Fruit fly (Drosophila melanogaster) whole organism, embryonic: ENCODE measurements around the gene tws.

Experiments used
- Awh ChIP-seq: fragments of 200-800 bp; sonication (Bioruptor generic); IDR thresholded peaks from 2 replicates; pipeline ENCODE4, ENCODE4 v1.3.6; 2022; ENCODE audit warnings: missing biosample characterization, missing genetic modification characterization
- CG10274 ChIP-seq: fragments of 200-800 bp; sonication (Bioruptor generic); optimal IDR thresholded peaks from 3 replicates; lab custom pipeline; 2017; ENCODE audit warnings: missing biosample characterization, mild to moderate bottlenecking, missing genetic modification characterization
- CG10321 ChIP-seq: fragments of 200-800 bp; sonication (Bioruptor generic); IDR thresholded peaks from 2 replicates; pipeline ENCODE4 v1.3.6; 2022; ENCODE audit warnings: missing biosample characterization, missing genetic modification characterization
- CG11456 ChIP-seq: fragments of 200-800 bp; sonication (Bioruptor generic); IDR thresholded peaks from 3 replicates; pipeline ENCODE4 v1.3.6; 2022; ENCODE audit warnings: missing biosample characterization, missing genetic modification characterization
- CG12769 ChIP-seq: fragments of 200-800 bp; sonication (Bioruptor generic); optimal IDR thresholded peaks from 2 replicates; lab custom pipeline; 2019; ENCODE audit warnings: missing biosample characterization, mild to moderate bottlenecking, missing genetic modification characterization, moderate library complexity
- CG13894 ChIP-seq: fragments of 200-800 bp; sonication (Bioruptor generic); optimal IDR thresholded peaks from 3 replicates; lab custom pipeline; 2018; ENCODE audit warnings: missing biosample characterization, mild to moderate bottlenecking, missing genetic modification characterization, moderate library complexity
- CG14965 ChIP-seq: fragments of 200-800 bp; sonication (Bioruptor generic); optimal IDR thresholded peaks from 2 replicates; lab custom pipeline; 2016; ENCODE audit warnings: missing biosample characterization, missing genetic modification characterization, borderline replicate concordance
- CG15601 ChIP-seq: fragments of 200-800 bp; sonication (Bioruptor generic); optimal IDR thresholded peaks from 3 replicates; lab custom pipeline; 2019; ENCODE audit warnings: missing biosample characterization, mild to moderate bottlenecking, missing genetic modification characterization, moderate library complexity
- CG16813 ChIP-seq: fragments of 200-800 bp; sonication (Bioruptor generic); IDR thresholded peaks from 3 replicates; pipeline ENCODE4 v1.3.6; 2022; ENCODE audit warnings: missing biosample characterization, missing genetic modification characterization; ENCODE audit not compliant: partially characterized antibody
- CG17328 ChIP-seq: fragments of 200-800 bp; sonication (Bioruptor generic); IDR thresholded peaks from 2 replicates; pipeline ENCODE4 v1.3.6; 2022; ENCODE audit warnings: missing biosample characterization, missing genetic modification characterization
- CG17802 ChIP-seq: fragments of 200-800 bp; sonication (Bioruptor generic); optimal IDR thresholded peaks from 2 replicates; lab custom pipeline; 2018; ENCODE audit warnings: missing biosample characterization, mild to moderate bottlenecking, missing genetic modification characterization, moderate library complexity
- CG2129 ChIP-seq: fragments of 200-800 bp; sonication (Bioruptor generic); IDR thresholded peaks from 2 replicates; pipeline ENCODE4 v1.3.6; 2022; ENCODE audit warnings: missing biosample characterization, missing genetic modification characterization; ENCODE audit not compliant: partially characterized antibody
- CG2875 ChIP-seq: fragments of 200-800 bp; sonication (Bioruptor generic); optimal IDR thresholded peaks from 2 replicates; lab custom pipeline; 2017; ENCODE audit warnings: missing biosample characterization, mild to moderate bottlenecking, missing genetic modification characterization, missing genetic modification reagents
- CG4424 ChIP-seq: fragments of 200-800 bp; sonication (Bioruptor generic); optimal IDR thresholded peaks from 3 replicates; lab custom pipeline; 2016; ENCODE audit warnings: missing biosample characterization, missing genetic modification characterization
- CG4707 ChIP-seq: fragments of 200-800 bp; sonication (Bioruptor generic); optimal IDR thresholded peaks from 2 replicates; lab custom pipeline; 2018; ENCODE audit warnings: missing biosample characterization, mild to moderate bottlenecking, missing genetic modification characterization, moderate library complexity
- CG4730 ChIP-seq: fragments of 200-800 bp; sonication (Bioruptor generic); IDR thresholded peaks from 2 replicates; pipeline ENCODE4 v1.3.6; 2022; ENCODE audit warnings: missing biosample characterization, missing genetic modification characterization
- CG8089 ChIP-seq: fragments of 200-800 bp; sonication (Bioruptor generic); optimal IDR thresholded peaks from 3 replicates; lab custom pipeline; 2016; ENCODE audit warnings: missing biosample characterization, missing genetic modification characterization
- CG8944 ChIP-seq: fragments of 200-800 bp; sonication (Bioruptor generic); optimal IDR thresholded peaks from 3 replicates; lab custom pipeline; 2016; ENCODE audit warnings: missing biosample characterization, missing genetic modification characterization
- Doc2 ChIP-seq: fragments of 200-800 bp; sonication (Bioruptor generic); IDR thresholded peaks from 2 replicates; pipeline ENCODE4 v1.3.6; 2022; ENCODE audit warnings: missing biosample characterization, missing genetic modification characterization
- E2f2 ChIP-seq: fragments of 200-800 bp; sonication (Bioruptor generic); IDR thresholded peaks from 2 replicates; pipeline ENCODE4 v1.3.6; 2022; ENCODE audit warnings: missing biosample characterization, missing genetic modification characterization
- Ets97D ChIP-seq: fragments of 200-800 bp; sonication (Bioruptor generic); optimal IDR thresholded peaks from 3 replicates; lab custom pipeline; 2016; ENCODE audit warnings: missing biosample characterization, missing genetic modification characterization
- HLH3B ChIP-seq: fragments of 200-800 bp; sonication (Bioruptor generic); IDR thresholded peaks from 2 replicates; pipeline ENCODE4 v1.3.6; 2022; ENCODE audit warnings: missing biosample characterization, missing genetic modification characterization
- Hey ChIP-seq: fragments of 200-800 bp; sonication (Bioruptor generic); optimal IDR thresholded peaks from 3 replicates; lab custom pipeline; 2018; ENCODE audit warnings: missing biosample characterization, mild to moderate bottlenecking, missing genetic modification characterization
- MTF-1 ChIP-seq: fragments of 200-800 bp; sonication (Bioruptor generic); optimal IDR thresholded peaks from 2 replicates; lab custom pipeline; 2018; ENCODE audit warnings: missing biosample characterization, mild to moderate bottlenecking, missing genetic modification characterization, borderline replicate concordance
- Max ChIP-seq: fragments of 200-800 bp; sonication (Bioruptor generic); optimal IDR thresholded peaks from 2 replicates; lab custom pipeline; 2016; ENCODE audit warnings: missing biosample characterization, mild to moderate bottlenecking, missing genetic modification characterization
- Mrtf ChIP-seq: fragments of 200-800 bp; sonication (Bioruptor generic); IDR thresholded peaks from 3 replicates; pipeline ENCODE4 v1.3.6; 2022; ENCODE audit warnings: missing biosample characterization, missing genetic modification characterization
- Oaz ChIP-seq: fragments of 200-800 bp; sonication (Bioruptor generic); IDR thresholded peaks from 2 replicates; pipeline ENCODE4 v1.3.6; 2022; ENCODE audit warnings: missing biosample characterization, missing genetic modification characterization
- Ptx1 ChIP-seq: fragments of 200-800 bp; sonication (Bioruptor generic); IDR thresholded peaks from 2 replicates; pipeline ENCODE4 v1.3.6; 2022; ENCODE audit warnings: missing biosample characterization, missing genetic modification characterization
- Six4 ChIP-seq: fragments of 200-800 bp; sonication (Bioruptor generic); optimal IDR thresholded peaks from 2 replicates; lab custom pipeline; 2016; ENCODE audit warnings: missing biosample characterization, missing genetic modification characterization
- Sox102F ChIP-seq: fragments of 200-800 bp; sonication (Bioruptor generic); optimal IDR thresholded peaks from 2 replicates; lab custom pipeline; 2018; ENCODE audit warnings: missing biosample characterization, mild to moderate bottlenecking, missing genetic modification characterization, moderate library complexity
- Xbp1 ChIP-seq: fragments of 200-800 bp; sonication (Bioruptor generic); optimal IDR thresholded peaks from 3 replicates; lab custom pipeline; 2016; ENCODE audit warnings: missing biosample characterization, mild to moderate bottlenecking, missing genetic modification characterization
- ara ChIP-seq: fragments of 200-800 bp; sonication (Bioruptor generic); IDR thresholded peaks from 2 replicates; pipeline ENCODE4 v1.3.6; 2022; ENCODE audit warnings: missing biosample characterization, missing genetic modification characterization
- ase ChIP-seq: fragments of 200-800 bp; sonication (Bioruptor generic); IDR thresholded peaks from 3 replicates; pipeline ENCODE4 v1.3.6; 2022; ENCODE audit warnings: missing biosample characterization, missing genetic modification characterization
- ato ChIP-seq: fragments of 200-800 bp; sonication (Bioruptor generic); IDR thresholded peaks from 2 replicates; pipeline ENCODE4 v1.3.6; 2022; ENCODE audit warnings: missing biosample characterization, missing genetic modification characterization; ENCODE audit not compliant: partially characterized antibody
- bbx ChIP-seq: fragments of 200-800 bp; sonication (Bioruptor generic); IDR thresholded peaks from 2 replicates; pipeline ENCODE4 v1.3.6; 2022; ENCODE audit warnings: missing biosample characterization, missing genetic modification characterization; ENCODE audit not compliant: partially characterized antibody
- cg ChIP-seq: fragments of 200-800 bp; sonication (Bioruptor generic); optimal IDR thresholded peaks from 3 replicates; lab custom pipeline; 2019; ENCODE audit warnings: missing biosample characterization, mild to moderate bottlenecking, missing genetic modification characterization, moderate library complexity
- cwo ChIP-seq: fragments of 200-800 bp; sonication (Bioruptor generic); optimal IDR thresholded peaks from 3 replicates; lab custom pipeline; 2017; ENCODE audit warnings: missing biosample characterization, missing genetic modification characterization, mild to moderate bottlenecking, moderate library complexity, missing genetic modification reagents
- ems ChIP-seq: fragments of 200-800 bp; sonication (Bioruptor generic); optimal IDR thresholded peaks from 3 replicates; lab custom pipeline; 2016; ENCODE audit warnings: missing biosample characterization, missing genetic modification characterization
- esg ChIP-seq: fragments of 200-800 bp; sonication (Bioruptor generic); conservative IDR thresholded peaks from 2 replicates; pipeline ENCODE4 v1.3.6; 2022; ENCODE audit warnings: missing biosample characterization, missing genetic modification characterization
- exex ChIP-seq: fragments of 200-800 bp; sonication (Bioruptor generic); optimal IDR thresholded peaks from 4 replicates; lab custom pipeline; 2018; ENCODE audit warnings: missing biosample characterization, mild to moderate bottlenecking, missing genetic modification characterization, moderate library complexity
- hkb ChIP-seq, 2 experiments: fragments of 200-800 bp in 1 of 2; fragments of >200 bp in 1 of 2; sonication (Bioruptor generic) in 1 of 2; IDR thresholded peaks in 1 of 2; optimal IDR thresholded peaks in 1 of 2; 2 replicates each; pipeline versions ENCODE4 v1.3.6 to Lab custom; 2017 to 2022; ENCODE audit warnings: missing biosample characterization in 1 of 2, missing genetic modification characterization in 1 of 2
- jumu ChIP-seq: fragments of 200-800 bp; sonication (Bioruptor generic); optimal IDR thresholded peaks from 3 replicates; lab custom pipeline; 2016; ENCODE audit warnings: missing biosample characterization, missing genetic modification characterization
- mld ChIP-seq: fragments of 200-800 bp; sonication (Bioruptor generic); IDR thresholded peaks from 3 replicates; pipeline ENCODE4 v1.3.6; 2022; ENCODE audit warnings: missing biosample characterization, missing genetic modification characterization; ENCODE audit not compliant: partially characterized antibody
- nerfin-1 ChIP-seq: fragments of 200-800 bp; sonication (Bioruptor generic); optimal IDR thresholded peaks from 3 replicates; lab custom pipeline; 2019; ENCODE audit warnings: missing biosample characterization, mild to moderate bottlenecking, missing genetic modification characterization, moderate library complexity
- pnt ChIP-seq: fragments of 200-800 bp; sonication (Bioruptor generic); optimal IDR thresholded peaks from 3 replicates; lab custom pipeline; 2016; ENCODE audit warnings: missing biosample characterization, missing genetic modification characterization
- row ChIP-seq: fragments of 200-800 bp; sonication (Bioruptor generic); IDR thresholded peaks from 3 replicates; pipeline ENCODE4 v1.3.6; 2022; ENCODE audit warnings: missing biosample characterization, missing genetic modification characterization
- tx ChIP-seq: fragments of 200-800 bp; sonication (Bioruptor generic); optimal IDR thresholded peaks from 2 replicates; lab custom pipeline; 2016; ENCODE audit warnings: missing biosample characterization, missing genetic modification characterization
- vnd ChIP-seq: fragments of 200-800 bp; sonication (Bioruptor generic); IDR thresholded peaks from 3 replicates; pipeline ENCODE4 v1.3.6; 2022; ENCODE audit warnings: missing biosample characterization, missing genetic modification characterization; ENCODE audit not compliant: partially characterized antibody

The tws gene

DNA sequence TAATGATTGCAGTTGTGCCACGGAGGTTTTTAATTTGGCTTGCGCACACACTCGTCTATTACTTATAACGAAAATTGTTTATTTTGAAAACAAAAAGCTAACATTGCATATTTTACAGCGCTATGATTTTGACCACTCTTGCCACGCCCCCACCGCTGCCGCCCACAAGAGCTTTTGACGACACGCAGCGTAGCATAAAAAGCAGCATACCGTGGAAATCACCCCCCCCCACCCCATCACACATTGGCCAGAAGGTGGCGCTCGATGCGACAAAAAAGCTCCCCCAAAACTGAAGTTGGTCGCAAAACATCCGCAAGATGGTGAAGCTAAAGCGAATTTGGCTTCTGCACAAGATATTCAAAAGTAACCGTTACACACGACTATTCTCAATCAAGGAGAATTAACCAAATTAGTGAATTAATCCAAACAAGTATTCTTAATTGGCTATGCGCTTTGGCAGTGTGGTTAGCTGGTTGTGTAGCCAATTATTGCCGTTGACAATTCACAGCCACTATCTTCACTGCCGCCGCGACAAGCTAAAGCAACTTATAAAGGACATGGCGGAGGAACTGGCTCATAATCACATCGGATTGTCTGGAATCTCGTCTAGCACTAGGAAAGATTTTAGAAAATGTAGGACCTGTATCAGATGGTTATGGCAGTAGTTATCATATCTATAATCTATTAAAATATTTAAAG, 38.9 kb downstream of the tws start (continued):
- TF ChIP-seq Doc2 (GFP tag; lab: Robert Waterston, UW) (no peak), Max (peak; percentile 16), pnt (GFP tag; lab: Kevin White, UChicago) (no peak), Sox102F (GFP tag; lab: Kevin White, UChicago) (peak; percentile 31), Ets97D (GFP tag; lab: Kevin White, UChicago) (peak; percentile 28), esg (GFP tag; lab: Robert Waterston, UW) (no peak), Ptx1 (peak; percentile 59), Hey (no peak), HLH3B (GFP tag; lab: Robert Waterston, UW) (peak; percentile 65), CG11456 (GFP tag; lab: Robert Waterston, UW) (peak; percentile 83), tx (no peak), CG8089 (no peak), CG8944 (GFP tag; lab: Kevin White, UChicago) (no peak), CG14965 (no peak), CG10321 (GFP tag; lab: Robert Waterston, UW) (0 out of 2 replicates have a peak, but pooled peaks have one; percentile 33), CG4707 (GFP tag; lab: Kevin White, UChicago) (no peak), cg (GFP tag; lab: Kevin White, UChicago) (no peak), row (GFP tag; lab: Robert Waterston, UW) (no peak), CG17802 (no peak), CG4730 (GFP tag; lab: Robert Waterston, UW) (0 out of 2 replicates have a peak, but pooled peaks have one; percentile 18), CG4424 (GFP tag; lab: Kevin White, UChicago) (peak; percentile 9), ara (GFP tag; lab: Robert Waterston, UW) (0 out of 2 replicates have a peak, but pooled peaks have one; percentile 7), CG2129 (GFP tag; lab: Robert Waterston, UW) (no peak), Xbp1 (peak; percentile 24), CG13894 (tag; lab: Kevin White, UChicago) (no peak), MTF-1 (GFP tag; lab: Kevin White, UChicago) (peak; percentile 17), CG2875 (GFP tag; lab: Kevin White, UChicago) (no peak), vnd (no peak), Awh (0 out of 2 replicates have a peak, but pooled peaks have one; percentile 16), CG10274 (no peak), mld (GFP tag; lab: Robert Waterston, UW) (no peak), CG15601 (tag; lab: Kevin White, UChicago) (no peak), CG16813 (GFP tag; lab: Robert Waterston, UW) (no peak), exex (tag; lab: Kevin White, UChicago) (no peak), Mrtf (GFP tag; lab: Robert Waterston, UW) (peak; percentile 60; the same call in 1 of the 3 replicates), jumu (GFP tag; lab: Kevin White, UChicago) (no peak), ato (GFP tag; lab: Robert Waterston, UW) (0 out of 2 replicates have a peak, but pooled peaks have one; percentile 38), CG12769 (tag; lab: Kevin White, UChicago) (peak; percentile 55), nerfin-1 (tag; lab: Kevin White, UChicago) (no peak), CG17328 (GFP tag; lab: Robert Waterston, UW) (no peak), hkb (optimal IDR thresholded peaks at IDR 0.05; lab: Kevin White, UChicago) (peak; percentile 22), hkb (GFP tag; IDR thresholded peaks at IDR 0.05; lab: Robert Waterston, UW) (no peak; the same call in 1 of the 2 replicates), Oaz (GFP tag; lab: Robert Waterston, UW) (no peak), cwo (GFP tag; lab: Kevin White, UChicago) (no peak), E2f2 (GFP tag; lab: Robert Waterston, UW) (peak; percentile 27; the same call in 1 of the 2 replicates), ems (GFP tag; lab: Kevin White, UChicago) (no peak), bbx (GFP tag; lab: Robert Waterston, UW) (peak; percentile 35; the same call in 1 of the 2 replicates), Six4 (GFP tag; lab: Kevin White, UChicago) (peak; percentile 33), ase (GFP tag; lab: Robert Waterston, UW) (peak; percentile 45; the same call in 1 of the 3 replicates)
